Fruit fly (Drosophila melanogaster): ENCODE data around the gene Tdh.

- TF ChIP-seq bab1 (GFP tag; optimal IDR thresholded peaks at IDR 0.05) (no peak), CG7045 (GFP tag; optimal IDR thresholded peaks at IDR 0.05) (no peak), CG33017 (tag; optimal IDR thresholded peaks at IDR 0.05) (no peak), ovo (GFP tag; optimal IDR thresholded peaks at IDR 0.05) (no peak), Clk (GFP tag; optimal IDR thresholded peaks at IDR 0.05) (no peak), CG14711 (tag; optimal IDR thresholded peaks at IDR 0.05) (no peak)
These were observed 36.5 kb downstream of the Tdh start for dm6 chr3L:20503256-20503655.

All from whole organism, adult.